Fruit fly (Drosophila melanogaster): ENCODE results near the gene CG11251.

DNA sequence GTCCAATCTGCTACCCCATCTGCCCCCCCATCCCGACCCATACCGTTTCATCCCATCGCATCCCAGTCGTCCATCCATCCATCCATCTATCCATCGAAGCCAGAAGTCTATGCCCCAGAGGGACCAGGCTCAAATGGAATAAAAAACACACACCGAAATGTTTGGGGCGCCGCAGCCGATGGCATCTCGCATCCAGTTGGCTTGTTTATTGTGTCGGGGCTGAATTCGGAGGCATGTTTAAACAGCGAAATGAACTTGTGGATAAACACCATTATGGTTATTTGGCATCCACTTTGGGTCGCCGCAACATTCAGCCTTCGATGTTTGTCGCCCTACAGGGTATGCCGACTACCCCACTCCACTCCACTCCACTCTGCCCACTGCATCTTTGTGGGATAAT lies 9.4 kb downstream of the CG11251 start:
- TF ChIP-seq CG8478 (optimal IDR thresholded peaks at IDR 0.05) (no peak), CTCF (optimal IDR thresholded peaks at IDR 0.05) (no peak)
